Fruit fly (Drosophila melanogaster): ENCODE measurements around the gene CG12535.

CG12535 gene

DNA sequence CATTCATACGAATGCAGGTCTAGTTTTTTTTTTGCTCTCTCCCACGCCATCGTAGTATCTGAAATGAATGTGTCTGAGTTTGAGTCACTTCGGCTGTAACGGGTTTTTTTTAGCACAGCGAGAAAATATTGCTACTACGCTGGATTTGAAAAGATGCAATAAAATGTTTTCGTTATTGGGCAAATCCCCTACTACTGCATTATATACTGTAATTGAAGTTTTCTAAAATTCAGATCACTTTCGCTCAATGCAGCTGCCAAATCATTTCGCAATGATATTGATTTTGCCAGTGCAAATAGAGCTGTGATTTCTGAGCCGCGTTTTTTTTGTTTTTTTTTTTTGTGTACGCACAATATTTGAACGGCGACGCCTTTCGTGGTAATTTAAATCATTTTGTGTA lies 15.8 kb downstream of the CG12535 start (continued):
- TF ChIP-seq aop (GFP tag; IDR thresholded peaks at IDR 0.05) = no peak
- no peak for TF ChIP-seq Side (GFP tag; optimal IDR thresholded peaks at IDR 0.05)
- TF ChIP-seq Hmx (GFP tag; optimal IDR thresholded peaks at IDR 0.05) = no peak
- TF ChIP-seq CG11560 (tag; IDR thresholded peaks at IDR 0.05) = no peak
- peak; percentile 62; the same call in 1 of the 2 replicates for TF ChIP-seq Rfx (GFP tag; IDR thresholded peaks at IDR 0.05)
- TF ChIP-seq her (GFP tag; optimal IDR thresholded peaks at IDR 0.05) = peak; percentile 30
- peak; percentile 70 for TF ChIP-seq dmrt99B (tag; optimal IDR thresholded peaks at IDR 0.05)
- no peak for TF ChIP-seq Bteb2 (GFP tag; optimal IDR thresholded peaks at IDR 0.05)
- no peak for TF ChIP-seq Doc2 (GFP tag; IDR thresholded peaks at IDR 0.05)
- TF ChIP-seq Abd-B (GFP tag; optimal IDR thresholded peaks at IDR 0.05) = no peak
- TF ChIP-seq D (optimal IDR thresholded peaks at IDR 0.05) = no peak
- TF ChIP-seq D (GFP tag; optimal IDR thresholded peaks at IDR 0.05) = no peak
- no peak for TF ChIP-seq CG17802 (tag; optimal IDR thresholded peaks at IDR 0.05)
- no peak for TF ChIP-seq Hr39 (optimal IDR thresholded peaks at IDR 0.05)
- no peak for TF ChIP-seq CG12744 (GFP tag; optimal IDR thresholded peaks at IDR 0.05)
- peak; percentile 54; the same call in 2 of the 4 replicates for TF ChIP-seq Gug (GFP tag; IDR thresholded peaks at IDR 0.05)
- TF ChIP-seq CG7987 (GFP tag; optimal IDR thresholded peaks at IDR 0.05) = no peak
- TF ChIP-seq CG17568 (GFP tag; optimal IDR thresholded peaks at IDR 0.05) = no peak
- no peak for TF ChIP-seq CG7928 (GFP tag; optimal IDR thresholded peaks at IDR 0.05)
- TF ChIP-seq lilli (GFP tag; optimal IDR thresholded peaks at IDR 0.05) = peak; percentile 39
- TF ChIP-seq Nf-YA (GFP tag; IDR thresholded peaks at IDR 0.05) = no peak
- peak; percentile 33 for TF ChIP-seq CG18764 (GFP tag; optimal IDR thresholded peaks at IDR 0.05)
- TF ChIP-seq Lhr (GFP tag; optimal IDR thresholded peaks at IDR 0.05) = no peak
- TF ChIP-seq ci (GFP tag; IDR thresholded peaks at IDR 0.05) = peak; percentile 77; the same call in 2 of the 3 replicates
- no peak for TF ChIP-seq chm (GFP tag; IDR thresholded peaks at IDR 0.05)
- no peak for TF ChIP-seq CG13775 (GFP tag; optimal IDR thresholded peaks at IDR 0.05)
- TF ChIP-seq seq (GFP tag; IDR thresholded peaks at IDR 0.05) = no peak; the same call in 1 of the 2 replicates
- TF ChIP-seq Poxn (GFP tag; IDR thresholded peaks at IDR 0.05) = no peak
- no peak for TF ChIP-seq Mes4 (GFP tag; optimal IDR thresholded peaks at IDR 0.05)
- no peak for TF ChIP-seq CG4282 (GFP tag; optimal IDR thresholded peaks at IDR 0.05)
- no peak for TF ChIP-seq MBD-R2 (GFP tag; IDR thresholded peaks at IDR 0.05)
- peak; percentile 9 for TF ChIP-seq Myb (GFP tag; optimal IDR thresholded peaks at IDR 0.05)
- TF ChIP-seq ftz-f1 (GFP tag; optimal IDR thresholded peaks at IDR 0.05) = no peak
- peak; percentile 87 for TF ChIP-seq Ets65A (GFP tag)
- TF ChIP-seq disco-r (GFP tag; optimal IDR thresholded peaks at IDR 0.05) = no peak
- no peak for TF ChIP-seq CG12236 (GFP tag; optimal IDR thresholded peaks at IDR 0.05)
- TF ChIP-seq CG7786 (GFP tag; optimal IDR thresholded peaks at IDR 0.05) = peak; percentile 35
- no peak for TF ChIP-seq chn (GFP tag; optimal IDR thresholded peaks at IDR 0.05)
- peak; percentile 18 for TF ChIP-seq nmo (GFP tag; optimal IDR thresholded peaks at IDR 0.05)
- TF ChIP-seq Atf3 (GFP tag; optimal IDR thresholded peaks at IDR 0.05) = peak; percentile 20
- peak; percentile 13 for TF ChIP-seq tap (tag; optimal IDR thresholded peaks at IDR 0.05)
- TF ChIP-seq ssp (GFP tag; IDR thresholded peaks at IDR 0.05) = peak; percentile 37; the same call in 1 of the 2 replicates
- no peak for TF ChIP-seq HmgD (GFP tag; optimal IDR thresholded peaks at IDR 0.05)
- TF ChIP-seq HHEX (GFP tag; optimal IDR thresholded peaks at IDR 0.05) = no peak
- no peak for TF ChIP-seq CG15011 (GFP tag; optimal IDR thresholded peaks at IDR 0.05)
- peak; percentile 59 for TF ChIP-seq Xrp1 (GFP tag; IDR thresholded peaks at IDR 0.05)
- peak; percentile 51; the same call in 1 of the 2 replicates for TF ChIP-seq CG43689 (GFP tag; IDR thresholded peaks at IDR 0.05)
- TF ChIP-seq fd64A (GFP tag; optimal IDR thresholded peaks at IDR 0.05) = no peak
- TF ChIP-seq ase (GFP tag; IDR thresholded peaks at IDR 0.05) = peak; percentile 55; the same call in 1 of the 3 replicates
- TF ChIP-seq CG2199 (GFP tag; IDR thresholded peaks at IDR 0.05) = no peak
- no peak for TF ChIP-seq CG10543 (GFP tag; optimal IDR thresholded peaks at IDR 0.05)
- no peak for TF ChIP-seq CG11398 (GFP tag; optimal IDR thresholded peaks at IDR 0.05)
- TF ChIP-seq CG2202 (tag; optimal IDR thresholded peaks at IDR 0.05) = no peak
- TF ChIP-seq lbe (GFP tag; optimal IDR thresholded peaks at IDR 0.05) = no peak
